Fruit fly (Drosophila melanogaster) whole organism, embryonic: Measurements from ENCODE around the gene CG32440.

Experiments used
- BEAF-32 ChIP-seq: fragments of 200-800 bp; sonication (Bioruptor generic); optimal IDR thresholded peaks from 3 replicates; lab custom pipeline; 2017; ENCODE audit warnings: missing biosample characterization, missing genetic modification characterization, mild to moderate bottlenecking, moderate library complexity, missing genetic modification reagents
- CG10321 ChIP-seq: fragments of 200-800 bp; sonication (Bioruptor generic); IDR thresholded peaks from 2 replicates; pipeline ENCODE4 v1.3.6; 2022; ENCODE audit warnings: missing biosample characterization, missing genetic modification characterization
- CG12299 ChIP-seq: fragments of 200-800 bp; sonication (Bioruptor generic); optimal IDR thresholded peaks from 2 replicates; lab custom pipeline; 2018; ENCODE audit warnings: missing biosample characterization, mild to moderate bottlenecking, missing genetic modification characterization
- CG13624 ChIP-seq: fragments of 200-800 bp; sonication (Bioruptor generic); optimal IDR thresholded peaks from 2 replicates; lab custom pipeline; 2016; ENCODE audit warnings: missing biosample characterization, missing genetic modification characterization
- CG15479 ChIP-seq: fragments of 200-800 bp; sonication (Bioruptor generic); optimal IDR thresholded peaks from 3 replicates; lab custom pipeline; 2019; ENCODE audit warnings: missing biosample characterization, mild to moderate bottlenecking, missing genetic modification characterization, moderate library complexity
- CG1832 ChIP-seq: fragments of 200-800 bp; sonication (Bioruptor generic); optimal IDR thresholded peaks from 2 replicates; lab custom pipeline; 2017; ENCODE audit warnings: missing biosample characterization, mild to moderate bottlenecking, missing genetic modification characterization, inconsistent platforms
- CG18599 ChIP-seq: fragments of 200-800 bp; sonication (Bioruptor generic); optimal IDR thresholded peaks from 3 replicates; lab custom pipeline; 2017; ENCODE audit warnings: missing biosample characterization, missing genetic modification characterization, mild to moderate bottlenecking, moderate library complexity, missing genetic modification reagents
- CG2129 ChIP-seq: fragments of 200-800 bp; sonication (Bioruptor generic); IDR thresholded peaks from 2 replicates; pipeline ENCODE4 v1.3.6; 2022; ENCODE audit warnings: missing biosample characterization, missing genetic modification characterization; ENCODE audit not compliant: partially characterized antibody
- CG3163 ChIP-seq: fragments of 200-800 bp; sonication (Bioruptor generic); optimal IDR thresholded peaks from 3 replicates; lab custom pipeline; 2016; ENCODE audit warnings: missing biosample characterization, missing genetic modification characterization
- CG34376 ChIP-seq: fragments of 200-800 bp; sonication (Bioruptor generic); optimal IDR thresholded peaks from 2 replicates; lab custom pipeline; 2018; ENCODE audit warnings: missing biosample characterization, mild to moderate bottlenecking, missing genetic modification characterization
- CG4360 ChIP-seq: fragments of 200-800 bp; sonication (Bioruptor generic); IDR thresholded peaks from 2 replicates; pipeline ENCODE4 v1.3.6; 2022; ENCODE audit warnings: missing biosample characterization, missing genetic modification characterization
- CG6791 ChIP-seq: fragments of 200-800 bp; sonication (Bioruptor generic); IDR thresholded peaks from 3 replicates; pipeline ENCODE4 v1.3.6; 2022; ENCODE audit warnings: missing biosample characterization, missing genetic modification characterization; ENCODE audit not compliant: partially characterized antibody
- CkIIα-i1 ChIP-seq: fragments of 200-800 bp; sonication (Bioruptor generic); IDR thresholded peaks from 2 replicates; pipeline ENCODE4 v1.3.6; 2022; ENCODE audit warnings: missing biosample characterization, missing genetic modification characterization
- Deaf1 ChIP-seq: fragments of 200-800 bp; optimal IDR thresholded peaks from 3 replicates; lab custom pipeline; 2019; ENCODE audit warnings: missing biosample characterization, mild to moderate bottlenecking, missing genetic modification characterization, moderate library complexity
- Dll ChIP-seq: fragments of 200-800 bp; sonication (Bioruptor generic); IDR thresholded peaks from 4 replicates; pipeline ENCODE4 v1.3.6; 2022; ENCODE audit warnings: missing biosample characterization, missing genetic modification characterization; ENCODE audit not compliant: partially characterized antibody
- Drgx ChIP-seq: fragments of 200-800 bp; sonication (Bioruptor generic); IDR thresholded peaks from 2 replicates; pipeline ENCODE4 v1.3.6; 2022; ENCODE audit warnings: missing biosample characterization, missing genetic modification characterization
- HLH4C ChIP-seq: fragments of 200-800 bp; sonication (Bioruptor generic); IDR thresholded peaks from 3 replicates; pipeline ENCODE4 v1.3.6; 2022; ENCODE audit warnings: missing biosample characterization, missing genetic modification characterization; ENCODE audit not compliant: partially characterized antibody
- HLHmδ ChIP-seq: fragments of 200-800 bp; sonication (Bioruptor generic); optimal IDR thresholded peaks from 2 replicates; lab custom pipeline; 2018; ENCODE audit warnings: missing biosample characterization, mild to moderate bottlenecking, missing genetic modification characterization, moderate library complexity
- Hey ChIP-seq: fragments of 200-800 bp; sonication (Bioruptor generic); optimal IDR thresholded peaks from 3 replicates; lab custom pipeline; 2018; ENCODE audit warnings: missing biosample characterization, mild to moderate bottlenecking, missing genetic modification characterization
- Hmx ChIP-seq: fragments of 200-800 bp; sonication (Bioruptor generic); optimal IDR thresholded peaks from 2 replicates; lab custom pipeline; 2016; ENCODE audit warnings: missing biosample characterization, missing genetic modification characterization
- Kr ChIP-seq: fragments of 200-800 bp; sonication (Bioruptor generic); optimal IDR thresholded peaks from 2 replicates; lab custom pipeline; 2017; ENCODE audit warnings: missing biosample characterization, mild to moderate bottlenecking, missing genetic modification characterization
- Opbp ChIP-seq: fragments of 200-800 bp; sonication (Bioruptor generic); IDR thresholded peaks from 3 replicates; pipeline ENCODE4 v1.3.6; 2022; ENCODE audit warnings: missing biosample characterization, missing genetic modification characterization; ENCODE audit not compliant: partially characterized antibody
- Optix ChIP-seq: fragments of 200-800 bp; sonication (Bioruptor generic); IDR thresholded peaks from 3 replicates; pipeline ENCODE4 v1.3.6; 2022; ENCODE audit warnings: missing biosample characterization, missing genetic modification characterization
- Trl ChIP-seq, 3 experiments: fragments of >200 bp in 2 of 3; fragments of 200-800 bp in 1 of 3; sonication (Bioruptor generic) in 1 of 3; optimal IDR thresholded peaks; 2 replicates in 1 of 3; 3 replicates in 2 of 3; lab custom pipeline; 2016 to 2017; ENCODE audit warnings: missing biosample characterization in 1 of 3, missing genetic modification characterization in 1 of 3
- YL-1 ChIP-seq: fragments of 200-800 bp; sonication (Bioruptor generic); optimal IDR thresholded peaks from 3 replicates; lab custom pipeline; 2017; ENCODE audit warnings: missing biosample characterization, mild to moderate bottlenecking, missing genetic modification characterization
- cg ChIP-seq: fragments of 200-800 bp; sonication (Bioruptor generic); optimal IDR thresholded peaks from 3 replicates; lab custom pipeline; 2019; ENCODE audit warnings: missing biosample characterization, mild to moderate bottlenecking, missing genetic modification characterization, moderate library complexity
- chinmo ChIP-seq: fragments of 200-800 bp; sonication (Bioruptor generic); IDR thresholded peaks from 4 replicates; pipeline ENCODE4 v1.3.6; 2022; ENCODE audit warnings: missing biosample characterization, missing genetic modification characterization; ENCODE audit not compliant: partially characterized antibody
- dati ChIP-seq: fragments of 200-800 bp; sonication (Bioruptor generic); IDR thresholded peaks from 2 replicates; pipeline ENCODE4 v1.3.6; 2022; ENCODE audit warnings: missing biosample characterization, missing genetic modification characterization
- dm ChIP-seq: fragments of 200-800 bp; sonication (Bioruptor generic); optimal IDR thresholded peaks from 3 replicates; lab custom pipeline; 2016; ENCODE audit warnings: missing biosample characterization, missing genetic modification characterization
- dysf ChIP-seq: fragments of 200-800 bp; sonication (Bioruptor generic); IDR thresholded peaks from 3 replicates; pipeline ENCODE4 v1.3.6; 2022; ENCODE audit warnings: missing biosample characterization, missing genetic modification characterization
- ewg ChIP-seq: fragments of 200-800 bp; sonication (Bioruptor generic); optimal IDR thresholded peaks from 3 replicates; lab custom pipeline; 2017; ENCODE audit warnings: mild to moderate bottlenecking, missing biosample characterization, missing genetic modification reagents, missing genetic modification characterization
- gce ChIP-seq: fragments of 200-800 bp; sonication (Bioruptor generic); IDR thresholded peaks from 3 replicates; pipeline ENCODE4 v1.3.6; 2022; ENCODE audit warnings: missing biosample characterization, missing genetic modification characterization
- kni ChIP-seq: fragments of 200-800 bp; sonication (Bioruptor generic); optimal IDR thresholded peaks from 3 replicates; lab custom pipeline; 2017; ENCODE audit warnings: mild to moderate bottlenecking, missing biosample characterization, missing genetic modification reagents, missing genetic modification characterization
- lov ChIP-seq, 2 experiments: fragments of 200-800 bp in 1 of 2; fragments of >200 bp in 1 of 2; sonication (Bioruptor generic) in 1 of 2; IDR thresholded peaks in 1 of 2; optimal IDR thresholded peaks in 1 of 2; 2 replicates in 1 of 2; 3 replicates in 1 of 2; pipeline versions ENCODE4 v1.3.6 to Lab custom; 2017 to 2022; ENCODE audit warnings: missing biosample characterization in 1 of 2, missing genetic modification characterization in 1 of 2
- nerfin-1 ChIP-seq: fragments of 200-800 bp; sonication (Bioruptor generic); optimal IDR thresholded peaks from 3 replicates; lab custom pipeline; 2019; ENCODE audit warnings: missing biosample characterization, mild to moderate bottlenecking, missing genetic modification characterization, moderate library complexity
- nom ChIP-seq: fragments of 200-800 bp; sonication (Bioruptor generic); optimal IDR thresholded peaks from 2 replicates; lab custom pipeline; 2017; ENCODE audit warnings: missing biosample characterization, missing genetic modification characterization, mild to moderate bottlenecking, moderate library complexity, missing genetic modification reagents
- pfk ChIP-seq: fragments of 200-800 bp; sonication (Bioruptor generic); optimal IDR thresholded peaks from 2 replicates; lab custom pipeline; 2018; ENCODE audit warnings: missing biosample characterization, mild to moderate bottlenecking, missing genetic modification characterization, moderate library complexity
- pros ChIP-seq: fragments of 200-800 bp; sonication (Bioruptor generic); optimal IDR thresholded peaks from 3 replicates; lab custom pipeline; 2019; ENCODE audit warnings: missing biosample characterization, mild to moderate bottlenecking, missing genetic modification characterization, moderate library complexity
- tll ChIP-seq, 2 experiments: fragments of 200-800 bp in 1 of 2; fragments of >200 bp in 1 of 2; sonication (Bioruptor generic) in 1 of 2; optimal IDR thresholded peaks; 2 replicates each; lab custom pipeline; 2017 to 2019; ENCODE audit warnings: missing biosample characterization in 2 of 2, missing genetic modification characterization in 2 of 2, mild to moderate bottlenecking in 1 of 2, moderate library complexity in 1 of 2
- ttk ChIP-seq: fragments of 200-800 bp; sonication (Bioruptor generic); IDR thresholded peaks from 2 replicates; pipeline ENCODE4 v2.1.2; 2022; ENCODE audit warnings: missing biosample characterization, missing genetic modification characterization
- twi ChIP-seq: fragments of 200-800 bp; optimal IDR thresholded peaks from 2 replicates; lab custom pipeline; 2019; ENCODE audit warnings: missing biosample characterization, mild to moderate bottlenecking, missing genetic modification characterization, moderate library complexity

The CG32440 gene

dm6 chr3L:21346463-21347196 is 13.3 kb upstream of the CG32440 start:
- TF ChIP-seq CG3163 (GFP tag; lab: Kevin White, UChicago) (peak; percentile 15), Kr (GFP tag; lab: Kevin White, UChicago) (peak; percentile 81), CG18599 (no peak), Deaf1 (tag; lab: Kevin White, UChicago) (peak; percentile 73), dati (GFP tag; lab: Robert Waterston, UW) (no peak), CG2129 (GFP tag; lab: Robert Waterston, UW) (no peak), CG6791 (peak; percentile 58; the same call in 1 of the 3 replicates), lov (optimal IDR thresholded peaks at IDR 0.05; lab: Kevin White, UChicago) (no peak), lov (GFP tag; IDR thresholded peaks at IDR 0.05; lab: Robert Waterston, UW) (0 out of 3 replicates have a peak, but pooled peaks have one; percentile 49), YL-1 (GFP tag; lab: Kevin White, UChicago) (peak; percentile 24), CG15479 (GFP tag; lab: Kevin White, UChicago) (peak; percentile 83), tll (GFP tag; optimal IDR thresholded peaks at IDR 0.05; lab: Kevin White, UChicago) (peak in 1 of 2 experiments; percentile 81), Drgx (GFP tag; lab: Robert Waterston, UW) (no peak), CkIIα-i1 (GFP tag; lab: Robert Waterston, UW) (no peak), nerfin-1 (tag; lab: Kevin White, UChicago) (peak; percentile 44), twi (tag; lab: Kevin White, UChicago) (peak; percentile 81), Trl (optimal IDR thresholded peaks at IDR 0.05; lab: Kevin White, UChicago) (peak; percentile 37 to 62), Trl (GFP tag; optimal IDR thresholded peaks at IDR 0.05; lab: Kevin White, UChicago) (no peak), Hey (tag; lab: Kevin White, UChicago) (peak; percentile 79), CG12299 (tag; lab: Kevin White, UChicago) (no peak), chinmo (GFP tag; lab: Robert Waterston, UW) (peak; percentile 53; the same call in 1 of the 4 replicates), BEAF-32 (GFP tag; lab: Kevin White, UChicago) (peak; percentile 16), ewg (GFP tag; lab: Kevin White, UChicago) (peak; percentile 73), HLHmδ (GFP tag; lab: Kevin White, UChicago) (no peak), pfk (peak; percentile 19), HLH4C (GFP tag; lab: Robert Waterston, UW) (no peak), CG34376 (peak; percentile 30), nom (GFP tag; lab: Kevin White, UChicago) (peak; percentile 34), Optix (GFP tag; lab: Robert Waterston, UW) (no peak), CG10321 (GFP tag; lab: Robert Waterston, UW) (peak; percentile 84), kni (GFP tag; lab: Kevin White, UChicago) (peak; percentile 24), Hmx (no peak), cg (peak; percentile 64), ttk (0 out of 2 replicates have a peak, but pooled peaks have one; percentile 24), CG4360 (peak; percentile 93), dysf (GFP tag; lab: Robert Waterston, UW) (peak; percentile 34; the same call in 1 of the 3 replicates), pros (GFP tag; lab: Kevin White, UChicago) (peak; percentile 84), CG13624 (GFP tag; lab: Kevin White, UChicago) (peak; percentile 62), Dll (GFP tag; lab: Robert Waterston, UW) (0 out of 4 replicates have a peak, but pooled peaks have one; percentile 13), Opbp (0 out of 3 replicates have a peak, but pooled peaks have one; percentile 30), CG1832 (peak; percentile 67), dm (peak; percentile 3), gce (0 out of 3 replicates have a peak, but pooled peaks have one; percentile 32)
